Worm (Caenorhabditis elegans): ENCODE measurements around the gene F53F1.4.

F53F1.4 gene

DNA sequence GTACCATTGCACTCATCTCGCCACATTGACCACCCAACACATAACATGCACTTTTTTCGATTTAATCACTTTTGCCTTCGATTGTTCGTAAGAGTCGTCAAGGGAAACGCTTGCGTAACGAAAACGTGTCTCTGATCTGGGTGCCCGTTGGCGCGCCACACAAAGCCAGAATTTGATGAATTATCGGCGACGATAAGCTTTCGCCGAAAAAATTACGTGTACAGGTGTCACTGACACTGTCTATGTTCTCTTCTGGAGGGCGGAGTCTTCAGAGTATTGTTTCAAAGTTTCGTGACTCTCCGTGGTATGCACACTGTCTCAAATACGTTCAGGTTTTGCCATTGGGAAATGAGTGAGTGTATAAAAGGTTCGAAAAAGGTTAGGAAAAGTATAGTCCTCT is at the start of gene F53F1.4:
Gene F53F1.4, plus strand, starts transcription at position 390 of the 400 bp plus-strand sequence.
- TF ChIP-seq alr-1 (tag; optimal IDR thresholded peaks at IDR 0.05) (no peak), nhr-25 (tag; optimal IDR thresholded peaks at IDR 0.05) (peak; percentile 60), fos-1 (tag; optimal IDR thresholded peaks at IDR 0.05) (no peak), nhr-77 (tag; optimal IDR thresholded peaks at IDR 0.05) (no peak), nhr-237 (tag; optimal IDR thresholded peaks at IDR 0.05) (no peak), blmp-1 (tag; optimal IDR thresholded peaks at IDR 0.05; ENCODE audit: insufficient read depth) (peak; percentile 30), mbf-1 (tag; optimal IDR thresholded peaks at IDR 0.05) (no peak)

DNA sequence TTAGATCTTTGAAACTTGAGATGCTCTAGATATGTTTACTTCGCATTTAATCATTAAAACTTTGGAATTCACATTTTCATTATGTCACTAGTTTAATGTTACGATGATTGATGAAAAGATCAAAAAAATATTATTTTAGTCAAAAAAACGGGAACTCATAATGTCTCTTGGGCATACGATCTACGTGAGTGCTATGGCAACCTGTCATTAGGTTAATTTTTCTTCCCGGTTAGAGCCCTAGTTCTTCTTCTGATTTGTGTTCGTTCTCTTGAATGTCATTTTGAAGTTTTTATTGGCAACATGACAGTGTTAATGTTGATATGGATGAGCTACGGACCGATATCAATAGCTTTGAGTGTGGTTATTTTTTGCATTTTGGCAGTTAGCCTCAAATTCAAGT is 47.5 kb upstream of the F53F1.4 start, which contains the start of gene srg-46:
Gene srg-46, plus strand, starts transcription at position 301 of the 400 bp plus-strand sequence.
- TF ChIP-seq mab-5 (tag; optimal IDR thresholded peaks at IDR 0.05) (no peak), peb-1 (tag; optimal IDR thresholded peaks at IDR 0.05) (no peak), nhr-21 (tag; optimal IDR thresholded peaks at IDR 0.05) (no peak), egl-27 (tag; optimal IDR thresholded peaks at IDR 0.05) (no peak)

DNA sequence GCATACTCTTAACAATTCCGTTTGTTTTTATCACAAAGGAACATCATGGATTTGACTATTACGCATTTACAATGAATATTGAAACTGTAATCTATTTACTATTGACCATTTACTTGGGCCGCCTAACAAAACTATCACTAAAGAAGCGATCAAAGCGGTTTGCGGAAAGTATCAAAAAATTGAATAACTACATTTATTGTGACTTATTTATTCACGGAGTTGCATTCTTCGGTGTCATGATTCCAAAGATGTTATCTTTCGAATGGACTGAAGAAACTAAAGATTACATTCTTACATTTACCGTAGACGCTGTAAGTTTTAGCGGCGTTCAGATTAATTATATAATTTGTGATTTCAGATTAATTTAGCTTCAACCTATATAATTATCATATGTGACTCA is 46.6 kb upstream of the F53F1.4 start:
- no peak for TF ChIP-seq blmp-1 (tag; optimal IDR thresholded peaks at IDR 0.05; ENCODE audit: insufficient read depth)
- no peak for TF ChIP-seq sma-9 (GFP tag; optimal IDR thresholded peaks at IDR 0.05)
- TF ChIP-seq sma-9 (tag; optimal IDR thresholded peaks at IDR 0.05), result no peak
- no peak for TF ChIP-seq unc-62 (GFP tag; optimal IDR thresholded peaks at IDR 0.05)
- TF ChIP-seq alr-1 (tag; optimal IDR thresholded peaks at IDR 0.05), result no peak
- no peak for TF ChIP-seq mbf-1 (tag; optimal IDR thresholded peaks at IDR 0.05)
- TF ChIP-seq gmeb-1 (tag; optimal IDR thresholded peaks at IDR 0.05), result no peak

DNA sequence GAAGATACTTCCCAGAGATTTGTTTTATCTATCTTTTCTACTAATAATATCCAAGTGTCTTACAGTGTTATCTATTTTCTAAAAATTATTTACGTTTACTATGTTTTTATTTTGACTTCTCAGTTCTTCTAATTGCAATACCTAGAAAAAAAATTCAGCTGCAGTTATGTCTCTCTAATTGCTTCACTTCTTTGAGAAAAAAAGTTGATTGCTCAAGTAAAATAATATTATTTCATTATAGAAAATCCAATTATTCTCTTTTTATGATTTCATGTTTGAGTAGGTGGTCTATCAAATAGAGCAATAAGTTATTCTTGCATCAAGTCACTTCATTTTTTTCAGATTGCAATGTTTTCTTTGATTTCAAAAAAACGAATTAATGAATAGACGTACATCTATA is 44.4 kb upstream of the F53F1.4 start:
- TF ChIP-seq ceh-16 (tag; optimal IDR thresholded peaks at IDR 0.05) (no peak), sma-9 (GFP tag; optimal IDR thresholded peaks at IDR 0.05) (no peak), sma-9 (tag; optimal IDR thresholded peaks at IDR 0.05) (no peak), elt-3 (tag; optimal IDR thresholded peaks at IDR 0.05) (no peak), fos-1 (tag; optimal IDR thresholded peaks at IDR 0.05) (no peak), alr-1 (tag; optimal IDR thresholded peaks at IDR 0.05) (no peak), elt-1 (tag; optimal IDR thresholded peaks at IDR 0.05) (no peak)

DNA sequence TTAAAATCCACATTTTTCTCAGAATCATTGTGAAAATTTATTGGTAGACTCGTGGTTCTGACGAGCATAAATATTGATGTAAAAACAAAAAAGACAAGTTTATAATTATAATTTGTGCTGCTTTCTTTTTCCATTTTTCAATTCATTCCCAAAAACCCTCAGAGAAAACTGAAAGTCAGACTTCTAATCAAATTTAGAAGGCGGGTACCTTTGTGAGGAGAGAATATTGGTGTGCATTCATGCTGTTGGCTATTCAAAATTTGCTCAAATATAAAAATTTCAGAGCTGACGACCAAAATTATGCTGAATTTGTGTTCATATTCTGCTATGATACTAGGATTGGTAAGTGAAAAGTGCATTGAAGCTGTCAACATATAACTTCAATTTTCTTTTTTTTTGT is 43.9 kb upstream of the F53F1.4 start, which contains the start of gene srx-125:
Gene srx-125, plus strand, starts transcription at position 301 of the 400 bp plus-strand sequence.
- TF ChIP-seq sma-3 (GFP tag; optimal IDR thresholded peaks at IDR 0.05), result no peak
- TF ChIP-seq nhr-23 (tag; optimal IDR thresholded peaks at IDR 0.05), result no peak
- TF ChIP-seq crh-2 (tag; optimal IDR thresholded peaks at IDR 0.05), result no peak
- TF ChIP-seq zag-1 (tag; optimal IDR thresholded peaks at IDR 0.05), result no peak
- no peak for TF ChIP-seq unc-39 (tag; optimal IDR thresholded peaks at IDR 0.05)
- TF ChIP-seq ama-1 (optimal IDR thresholded peaks at IDR 0.05), result no peak
- no peak for TF ChIP-seq dmd-4 (tag; optimal IDR thresholded peaks at IDR 0.05)
- TF ChIP-seq mbf-1 (tag; optimal IDR thresholded peaks at IDR 0.05), result no peak
- TF ChIP-seq unc-55 (GFP tag; optimal IDR thresholded peaks at IDR 0.05), result no peak
- TF ChIP-seq ztf-4 (tag; optimal IDR thresholded peaks at IDR 0.05), result no peak
- no peak for TF ChIP-seq nhr-6 (tag; optimal IDR thresholded peaks at IDR 0.05)
- no peak for TF ChIP-seq R02D3.7 (tag; optimal IDR thresholded peaks at IDR 0.05)
- no peak for TF ChIP-seq sem-4 (tag; optimal IDR thresholded peaks at IDR 0.05)

- peak; percentile 39 for TF ChIP-seq crh-2 (tag; optimal IDR thresholded peaks at IDR 0.05)
- no peak for TF ChIP-seq Y55F3AM.14 (GFP tag; optimal IDR thresholded peaks at IDR 0.05)
- no peak for TF ChIP-seq unc-55 (GFP tag; optimal IDR thresholded peaks at IDR 0.05)
- TF ChIP-seq fos-1 (tag; optimal IDR thresholded peaks at IDR 0.05), result peak; percentile 63
- TF ChIP-seq ceh-82 (tag; optimal IDR thresholded peaks at IDR 0.05), result no peak
- no peak for TF ChIP-seq egl-27 (tag; optimal IDR thresholded peaks at IDR 0.05)
- TF ChIP-seq peb-1 (tag; optimal IDR thresholded peaks at IDR 0.05), result no peak
- TF ChIP-seq skn-1 (tag; optimal IDR thresholded peaks at IDR 0.05), result no peak
- TF ChIP-seq sma-9 (GFP tag; optimal IDR thresholded peaks at IDR 0.05), result peak; percentile 15
- no peak for TF ChIP-seq sma-9 (tag; optimal IDR thresholded peaks at IDR 0.05)
- TF ChIP-seq nhr-21 (tag; optimal IDR thresholded peaks at IDR 0.05), result peak; percentile 31
- peak; percentile 32 for TF ChIP-seq gmeb-1 (tag; optimal IDR thresholded peaks at IDR 0.05)
- TF ChIP-seq F13H6.1 (tag; optimal IDR thresholded peaks at IDR 0.05), result peak; percentile 1
- TF ChIP-seq lin-11 (tag; optimal IDR thresholded peaks at IDR 0.05), result no peak
- TF ChIP-seq sma-3 (GFP tag; optimal IDR thresholded peaks at IDR 0.05), result peak; percentile 45
- no peak for TF ChIP-seq mdl-1 (tag; optimal IDR thresholded peaks at IDR 0.05)
- TF ChIP-seq ztf-11 (tag; optimal IDR thresholded peaks at IDR 0.05), result no peak
Measured at ce11 chrV:13369663-13370062, 41.2 kb upstream of the F53F1.4 start.
